Fruit fly (Drosophila melanogaster) whole organism, embryonic: ENCODE measurements around the gene ZAP3.
A peak's percentile ranks its signal among the peaks of the same experiment; 100 is the strongest.

Experiments used
- ATbp ChIP-seq: fragments of 200-800 bp; sonication (Bioruptor generic); optimal IDR thresholded peaks from 2 replicates; lab custom pipeline; 2017; ENCODE audit warnings: missing biosample characterization, mild to moderate bottlenecking, missing genetic modification characterization, missing genetic modification reagents
- Asciz ChIP-seq: fragments of 200-800 bp; sonication (Bioruptor generic); optimal IDR thresholded peaks from 2 replicates; lab custom pipeline; 2017; ENCODE audit warnings: missing biosample characterization, mild to moderate bottlenecking, missing genetic modification characterization, missing genetic modification reagents
- BtbVII ChIP-seq: fragments of 200-800 bp; sonication (Bioruptor generic); optimal IDR thresholded peaks from 3 replicates; lab custom pipeline; 2017; ENCODE audit warnings: missing biosample characterization, mild to moderate bottlenecking, missing genetic modification characterization
- CG11085 ChIP-seq: fragments of 200-800 bp; sonication (Bioruptor generic); IDR thresholded peaks from 2 replicates; pipeline ENCODE4 v1.3.6; 2022; ENCODE audit warnings: missing biosample characterization, missing genetic modification characterization
- CG11696 ChIP-seq: fragments of 200-800 bp; sonication (Bioruptor generic); IDR thresholded peaks from 2 replicates; pipeline ENCODE4 v1.3.6; 2022; ENCODE audit warnings: missing biosample characterization, missing genetic modification characterization
- CG14441 ChIP-seq: fragments of 200-800 bp; sonication (Bioruptor generic); IDR thresholded peaks from 2 replicates; pipeline ENCODE4 v1.3.6; 2022; ENCODE audit warnings: missing biosample characterization, missing genetic modification characterization
- CG14710 ChIP-seq: fragments of 200-800 bp; sonication (Bioruptor generic); optimal IDR thresholded peaks from 3 replicates; lab custom pipeline; 2019; ENCODE audit warnings: missing biosample characterization, mild to moderate bottlenecking, missing genetic modification characterization, moderate library complexity
- CG14965 ChIP-seq: fragments of 200-800 bp; sonication (Bioruptor generic); optimal IDR thresholded peaks from 2 replicates; lab custom pipeline; 2016; ENCODE audit warnings: missing biosample characterization, missing genetic modification characterization, borderline replicate concordance
- CG15601 ChIP-seq: fragments of 200-800 bp; sonication (Bioruptor generic); optimal IDR thresholded peaks from 3 replicates; lab custom pipeline; 2019; ENCODE audit warnings: missing biosample characterization, mild to moderate bottlenecking, missing genetic modification characterization, moderate library complexity
- CG1603 ChIP-seq: fragments of 200-800 bp; sonication (Bioruptor generic); optimal IDR thresholded peaks from 2 replicates; lab custom pipeline; 2019; ENCODE audit warnings: missing biosample characterization, mild to moderate bottlenecking, missing genetic modification characterization, moderate library complexity
- CG17612 ChIP-seq: fragments of 200-800 bp; sonication (Bioruptor generic); IDR thresholded peaks from 2 replicates; pipeline ENCODE4 v1.3.6; 2022; ENCODE audit warnings: missing biosample characterization, missing genetic modification characterization
- CG4360 ChIP-seq: fragments of 200-800 bp; sonication (Bioruptor generic); IDR thresholded peaks from 2 replicates; pipeline ENCODE4 v1.3.6; 2022; ENCODE audit warnings: missing biosample characterization, missing genetic modification characterization
- CG4820 ChIP-seq: fragments of 200-800 bp; sonication (Bioruptor generic); optimal IDR thresholded peaks from 3 replicates; lab custom pipeline; 2016; ENCODE audit warnings: missing biosample characterization, missing genetic modification characterization
- CG6683 ChIP-seq: fragments of 200-800 bp; sonication (Bioruptor generic); optimal IDR thresholded peaks from 2 replicates; lab custom pipeline; 2017; ENCODE audit warnings: missing biosample characterization, mild to moderate bottlenecking, missing genetic modification characterization, missing genetic modification reagents
- CG8388 ChIP-seq: fragments of 200-800 bp; sonication (Bioruptor generic); optimal IDR thresholded peaks from 2 replicates; lab custom pipeline; 2019; ENCODE audit warnings: missing biosample characterization, mild to moderate bottlenecking, missing genetic modification characterization, moderate library complexity
- CG8944 ChIP-seq: fragments of 200-800 bp; sonication (Bioruptor generic); optimal IDR thresholded peaks from 3 replicates; lab custom pipeline; 2016; ENCODE audit warnings: missing biosample characterization, missing genetic modification characterization
- CG9932 ChIP-seq: fragments of 200-800 bp; sonication (Bioruptor generic); IDR thresholded peaks from 2 replicates; pipeline ENCODE4 v1.3.6; 2022; ENCODE audit warnings: missing biosample characterization, missing genetic modification characterization
- D ChIP-seq, 2 experiments: fragments of 200-800 bp in 1 of 2; fragments of >200 bp in 1 of 2; sonication (Bioruptor generic) in 1 of 2; optimal IDR thresholded peaks; 2 replicates in 1 of 2; 3 replicates in 1 of 2; lab custom pipeline; 2017; ENCODE audit warnings: mild to moderate bottlenecking in 1 of 2, missing biosample characterization in 1 of 2, missing genetic modification characterization in 1 of 2, missing genetic modification reagents in 1 of 2
- D19A ChIP-seq: fragments of 200-800 bp; optimal IDR thresholded peaks from 3 replicates; lab custom pipeline; 2019; ENCODE audit warnings: missing biosample characterization, mild to moderate bottlenecking, missing genetic modification characterization, moderate library complexity
- Deaf1 ChIP-seq: fragments of 200-800 bp; optimal IDR thresholded peaks from 3 replicates; lab custom pipeline; 2019; ENCODE audit warnings: missing biosample characterization, mild to moderate bottlenecking, missing genetic modification characterization, moderate library complexity
- Dip3 ChIP-seq: fragments of 200-800 bp; sonication (Bioruptor generic); optimal IDR thresholded peaks from 3 replicates; lab custom pipeline; 2016; ENCODE audit warnings: missing biosample characterization, missing genetic modification characterization
- Dll ChIP-seq: fragments of 200-800 bp; sonication (Bioruptor generic); IDR thresholded peaks from 4 replicates; pipeline ENCODE4 v1.3.6; 2022; ENCODE audit warnings: missing biosample characterization, missing genetic modification characterization; ENCODE audit not compliant: partially characterized antibody
- Doc2 ChIP-seq: fragments of 200-800 bp; sonication (Bioruptor generic); IDR thresholded peaks from 2 replicates; pipeline ENCODE4 v1.3.6; 2022; ENCODE audit warnings: missing biosample characterization, missing genetic modification characterization
- Drgx ChIP-seq: fragments of 200-800 bp; sonication (Bioruptor generic); IDR thresholded peaks from 2 replicates; pipeline ENCODE4 v1.3.6; 2022; ENCODE audit warnings: missing biosample characterization, missing genetic modification characterization
- Elba2 ChIP-seq: fragments of 200-800 bp; sonication (Bioruptor generic); optimal IDR thresholded peaks from 3 replicates; lab custom pipeline; 2016; ENCODE audit warnings: missing biosample characterization, missing genetic modification characterization
- Ets97D ChIP-seq: fragments of 200-800 bp; sonication (Bioruptor generic); optimal IDR thresholded peaks from 3 replicates; lab custom pipeline; 2016; ENCODE audit warnings: missing biosample characterization, missing genetic modification characterization
- Hmr ChIP-seq: fragments of 200-800 bp; sonication (Bioruptor generic); optimal IDR thresholded peaks from 3 replicates; lab custom pipeline; 2017; ENCODE audit warnings: mild to moderate bottlenecking, missing biosample characterization, missing genetic modification reagents, missing genetic modification characterization
- Oaz ChIP-seq: fragments of 200-800 bp; sonication (Bioruptor generic); IDR thresholded peaks from 2 replicates; pipeline ENCODE4 v1.3.6; 2022; ENCODE audit warnings: missing biosample characterization, missing genetic modification characterization
- Sox102F ChIP-seq: fragments of 200-800 bp; sonication (Bioruptor generic); optimal IDR thresholded peaks from 2 replicates; lab custom pipeline; 2018; ENCODE audit warnings: missing biosample characterization, mild to moderate bottlenecking, missing genetic modification characterization, moderate library complexity
- bigmax ChIP-seq: fragments of 200-800 bp; sonication (Bioruptor generic); optimal IDR thresholded peaks from 2 replicates; lab custom pipeline; 2018; ENCODE audit warnings: missing biosample characterization, mild to moderate bottlenecking, missing genetic modification characterization
- bsh ChIP-seq, 2 experiments: fragments of 200-800 bp; sonication (Bioruptor generic); optimal IDR thresholded peaks; 2 replicates each; lab custom pipeline; 2017 to 2018; ENCODE audit warnings: mild to moderate bottlenecking in 2 of 2, missing biosample characterization in 2 of 2, missing genetic modification characterization in 2 of 2, moderate library complexity in 1 of 2
- dmrt99B ChIP-seq: fragments of 200-800 bp; sonication (Bioruptor generic); optimal IDR thresholded peaks from 2 replicates; lab custom pipeline; 2018; ENCODE audit warnings: missing biosample characterization, mild to moderate bottlenecking, missing genetic modification characterization, moderate library complexity
- ewg ChIP-seq: fragments of 200-800 bp; sonication (Bioruptor generic); optimal IDR thresholded peaks from 3 replicates; lab custom pipeline; 2017; ENCODE audit warnings: mild to moderate bottlenecking, missing biosample characterization, missing genetic modification reagents, missing genetic modification characterization
- fd96Cb ChIP-seq: fragments of 200-800 bp; sonication (Bioruptor generic); optimal IDR thresholded peaks from 2 replicates; lab custom pipeline; 2018; ENCODE audit warnings: missing biosample characterization, mild to moderate bottlenecking, missing genetic modification characterization, moderate library complexity
- gem ChIP-seq: fragments of 200-800 bp; sonication (Bioruptor generic); optimal IDR thresholded peaks from 2 replicates; lab custom pipeline; 2019; ENCODE audit warnings: missing biosample characterization, mild to moderate bottlenecking, missing genetic modification characterization, moderate library complexity
- grau ChIP-seq: fragments of 200-800 bp; optimal IDR thresholded peaks from 3 replicates; lab custom pipeline; 2019; ENCODE audit warnings: missing biosample characterization, mild to moderate bottlenecking, missing genetic modification characterization, moderate library complexity
- grn ChIP-seq: fragments of 200-800 bp; sonication (Bioruptor generic); optimal IDR thresholded peaks from 3 replicates; lab custom pipeline; 2017; ENCODE audit warnings: missing biosample characterization, missing genetic modification characterization
- jumu ChIP-seq: fragments of 200-800 bp; sonication (Bioruptor generic); optimal IDR thresholded peaks from 3 replicates; lab custom pipeline; 2016; ENCODE audit warnings: missing biosample characterization, missing genetic modification characterization
- lbe ChIP-seq: fragments of 200-800 bp; sonication (Bioruptor generic); optimal IDR thresholded peaks from 2 replicates; lab custom pipeline; 2016; ENCODE audit warnings: missing biosample characterization, mild to moderate bottlenecking, missing genetic modification characterization
- onecut ChIP-seq: fragments of 200-800 bp; sonication (Bioruptor generic); IDR thresholded peaks from 2 replicates; pipeline ENCODE4 v1.3.6; 2022; ENCODE audit warnings: missing biosample characterization, missing genetic modification characterization
- phol ChIP-seq: fragments of 200-800 bp; sonication (Bioruptor generic); optimal IDR thresholded peaks from 3 replicates; lab custom pipeline; 2018; ENCODE audit warnings: missing biosample characterization, mild to moderate bottlenecking, missing genetic modification characterization, moderate library complexity
- prd ChIP-seq, 3 experiments: fragments of >200 bp in 2 of 3; fragments of 200-800 bp in 1 of 3; sonication (Bioruptor generic) in 1 of 3; optimal IDR thresholded peaks in 2 of 3; IDR thresholded peaks in 1 of 3; 2 replicates in 2 of 3; 3 replicates in 1 of 3; pipeline versions ENCODE4 v1.3.6 to Lab custom; 2017 to 2022; ENCODE audit warnings: missing biosample characterization in 1 of 3, missing genetic modification characterization in 1 of 3
- psq ChIP-seq: fragments of 200-800 bp; sonication (Bioruptor generic); optimal IDR thresholded peaks from 2 replicates; lab custom pipeline; 2017; ENCODE audit warnings: missing biosample characterization, missing genetic modification characterization
- sim ChIP-seq: fragments of 200-800 bp; sonication (Bioruptor generic); IDR thresholded peaks from 2 replicates; pipeline ENCODE4 v1.3.6; 2022; ENCODE audit warnings: missing biosample characterization, missing genetic modification characterization
- sqz ChIP-seq: fragments of 200-800 bp; sonication (Bioruptor generic); optimal IDR thresholded peaks from 3 replicates; lab custom pipeline; 2018; ENCODE audit warnings: missing biosample characterization, mild to moderate bottlenecking, missing genetic modification characterization
- sug ChIP-seq: fragments of 200-800 bp; optimal IDR thresholded peaks from 2 replicates; lab custom pipeline; 2019; ENCODE audit warnings: missing biosample characterization, mild to moderate bottlenecking, missing genetic modification characterization, moderate library complexity
- unpg ChIP-seq: fragments of 200-800 bp; sonication (Bioruptor generic); optimal IDR thresholded peaks from 3 replicates; lab custom pipeline; 2018; ENCODE audit warnings: missing biosample characterization, mild to moderate bottlenecking, missing genetic modification characterization, moderate library complexity

Gene ZAP3

dm6 chrX:10113910-10114790, 31.9 kb upstream of the ZAP3 start:
- TF ChIP-seq fd96Cb (tag; lab: Kevin White, UChicago) (peak; percentile 29), Asciz (GFP tag; lab: Kevin White, UChicago) (peak; percentile 60), jumu (no peak), Ets97D (GFP tag; lab: Kevin White, UChicago) (no peak), Hmr (no peak), CG4360 (peak; percentile 54), CG17612 (GFP tag; lab: Robert Waterston, UW) (no peak), Dll (GFP tag; lab: Robert Waterston, UW) (no peak), CG14441 (GFP tag; lab: Robert Waterston, UW) (no peak), D (optimal IDR thresholded peaks at IDR 0.05; lab: Kevin White, UChicago) (no peak), D (GFP tag; optimal IDR thresholded peaks at IDR 0.05; lab: Kevin White, UChicago) (peak; percentile 71), CG15601 (tag; lab: Kevin White, UChicago) (peak; percentile 6), CG1603 (tag; lab: Kevin White, UChicago) (peak; percentile 57), Dip3 (GFP tag; lab: Kevin White, UChicago) (no peak), CG11085 (GFP tag; lab: Robert Waterston, UW) (no peak), CG8944 (GFP tag; lab: Kevin White, UChicago) (no peak), phol (peak; percentile 49), CG11696 (GFP tag; lab: Robert Waterston, UW) (no peak), D19A (peak; percentile 35), CG6683 (no peak), CG8388 (peak; percentile 36), ATbp (GFP tag; lab: Kevin White, UChicago) (peak; percentile 44), psq (GFP tag; lab: Kevin White, UChicago) (no peak), ewg (no peak), prd (optimal IDR thresholded peaks at IDR 0.05; lab: Kevin White, UChicago) (no peak), prd (GFP tag; IDR thresholded peaks at IDR 0.05; lab: Robert Waterston, UW) (peak; percentile 16; the same call in 1 of the 3 replicates), CG14710 (tag; lab: Kevin White, UChicago) (peak; percentile 26), Elba2 (no peak), onecut (GFP tag; lab: Robert Waterston, UW) (no peak), bigmax (no peak), BtbVII (GFP tag; lab: Kevin White, UChicago) (no peak), grau (tag; lab: Kevin White, UChicago) (peak; percentile 11), Sox102F (GFP tag; lab: Kevin White, UChicago) (peak; percentile 46), lbe (GFP tag; lab: Kevin White, UChicago) (peak; percentile 2), CG14965 (GFP tag; lab: Kevin White, UChicago) (no peak), CG4820 (GFP tag; lab: Kevin White, UChicago) (peak; percentile 15), sim (0 out of 2 replicates have a peak, but pooled peaks have one; percentile 14), Oaz (GFP tag; lab: Robert Waterston, UW) (no peak), Drgx (GFP tag; lab: Robert Waterston, UW) (peak; percentile 32), sqz (peak; percentile 68), CG9932 (GFP tag; lab: Robert Waterston, UW) (no peak), Deaf1 (no peak), dmrt99B (tag; lab: Kevin White, UChicago) (peak; percentile 38), gem (peak; percentile 54), unpg (peak; percentile 40), sug (tag; lab: Kevin White, UChicago) (no peak), grn (GFP tag; lab: Kevin White, UChicago) (no peak), Doc2 (no peak), bsh (GFP tag; optimal IDR thresholded peaks at IDR 0.05; lab: Kevin White, UChicago) (peak; percentile 14 to 68)
